Worm (Caenorhabditis elegans): ENCODE measurements around the gene R155.5.

Gene R155.5

ce11 chrIII:1926456-1926855, 43.9 kb downstream of the R155.5 start (continued):
- TF ChIP-seq zip-4 (GFP tag; optimal IDR thresholded peaks at IDR 0.05) (peak; percentile 63), unc-86 (tag; optimal IDR thresholded peaks at IDR 0.05) (peak; percentile 96), isw-1 (GFP tag; IDR thresholded peaks at IDR 0.05) (peak; percentile 78), lin-14 (GFP tag; optimal IDR thresholded peaks at IDR 0.05) (peak; percentile 99), pax-3 (tag; optimal IDR thresholded peaks at IDR 0.05) (peak; percentile 85), unc-98 (GFP tag; IDR thresholded peaks at IDR 0.05) (peak; percentile 54; the same call in 1 of the 2 replicates), ceh-8 (GFP tag; optimal IDR thresholded peaks at IDR 0.05) (peak; percentile 91), lin-35 (GFP tag; optimal IDR thresholded peaks at IDR 0.05) (peak; percentile 70 to 85), ceh-90 (tag; optimal IDR thresholded peaks at IDR 0.05) (no peak), nhr-12 (tag; optimal IDR thresholded peaks at IDR 0.05) (peak; percentile 26), ceh-82 (tag; optimal IDR thresholded peaks at IDR 0.05) (peak; percentile 85 to 91 (median 87)), aha-1 (tag; optimal IDR thresholded peaks at IDR 0.05) (peak; percentile 70), pag-3 (tag; optimal IDR thresholded peaks at IDR 0.05; ENCODE audit: borderline replicate concordance, insufficient read depth) (no peak), unc-62 (GFP tag; optimal IDR thresholded peaks at IDR 0.05) (peak; percentile 65), skn-1 (tag; optimal IDR thresholded peaks at IDR 0.05) (peak; percentile 96), alr-1 (tag; optimal IDR thresholded peaks at IDR 0.05; ENCODE audit: borderline replicate concordance) (no peak), sptf-1 (tag; optimal IDR thresholded peaks at IDR 0.05) (no peak), mep-1 (tag; optimal IDR thresholded peaks at IDR 0.05) (peak; percentile 48), nhr-47 (tag; optimal IDR thresholded peaks at IDR 0.05) (peak; percentile 98), tbx-2 (tag; optimal IDR thresholded peaks at IDR 0.05) (peak; percentile 98), dsc-1 (tag; optimal IDR thresholded peaks at IDR 0.05) (peak; percentile 83), nhr-85 (tag) (peak; percentile 100), fkh-8 (tag; optimal IDR thresholded peaks at IDR 0.05) (peak; percentile 86), zag-1 (tag; optimal IDR thresholded peaks at IDR 0.05) (peak; percentile 25), grh-1 (GFP tag; IDR thresholded peaks at IDR 0.05) (peak; percentile 95), hlh-17 (GFP tag; optimal IDR thresholded peaks at IDR 0.05; ENCODE audit: borderline replicate concordance) (no peak), nhr-19 (GFP tag; conservative IDR thresholded peaks at IDR 0.05) (peak; percentile 97), nhr-28 (tag; optimal IDR thresholded peaks at IDR 0.05) (no peak), ztf-4 (tag; optimal IDR thresholded peaks at IDR 0.05) (peak; percentile 80), ets-5 (GFP tag; IDR thresholded peaks at IDR 0.05) (no peak), lin-15B (tag; optimal IDR thresholded peaks at IDR 0.05) (no peak)

DNA sequence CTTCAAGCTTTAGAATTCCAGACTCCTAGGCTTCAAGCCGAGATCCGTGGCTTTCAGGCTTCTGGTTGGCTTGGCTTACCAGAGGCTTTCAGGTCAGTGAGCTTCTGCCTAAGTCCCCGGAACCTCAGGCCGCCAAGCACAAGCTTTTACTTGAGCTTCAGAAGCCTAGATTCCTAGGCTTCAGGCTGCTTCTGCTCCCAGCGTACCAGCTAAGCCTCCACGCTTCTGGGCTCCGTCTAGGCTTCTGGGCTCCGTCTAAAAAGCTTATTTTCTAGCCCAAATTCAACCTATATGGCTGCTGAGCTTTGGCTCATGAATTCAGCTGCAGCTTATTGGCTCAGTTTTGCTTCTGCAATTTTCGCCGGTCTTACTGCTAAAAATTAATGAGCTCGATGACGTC, 44.5 kb downstream of the R155.5 start:
- TF ChIP-seq unc-130 (tag; optimal IDR thresholded peaks at IDR 0.05), result no peak
- TF ChIP-seq pag-3 (tag; optimal IDR thresholded peaks at IDR 0.05; ENCODE audit: borderline replicate concordance, insufficient read depth), result no peak
- TF ChIP-seq nhr-90 (tag; optimal IDR thresholded peaks at IDR 0.05; ENCODE audit: poor library complexity), result no peak
- TF ChIP-seq fkh-4 (tag; optimal IDR thresholded peaks at IDR 0.05; ENCODE audit: borderline replicate concordance), result no peak
- no peak for TF ChIP-seq hlh-4 (tag; optimal IDR thresholded peaks at IDR 0.05)
- no peak for TF ChIP-seq aha-1 (tag; optimal IDR thresholded peaks at IDR 0.05)
- no peak for TF ChIP-seq rnt-1 (tag; optimal IDR thresholded peaks at IDR 0.05)

ce11 chrIII:1925048-1925537, 45.2 kb downstream of the R155.5 start:
- peak; percentile 80 for TF ChIP-seq C04F5.9 (tag; optimal IDR thresholded peaks at IDR 0.05)
- TF ChIP-seq lsy-2 (tag; optimal IDR thresholded peaks at IDR 0.05), result peak; percentile 91 to 93
- peak; percentile 87 to 91 (median 91) for TF ChIP-seq ceh-82 (tag; optimal IDR thresholded peaks at IDR 0.05)
- peak; percentile 78 for TF ChIP-seq snpc-4 (tag; optimal IDR thresholded peaks at IDR 0.05)
- no peak for TF ChIP-seq tlp-1 (tag; optimal IDR thresholded peaks at IDR 0.05)
- TF ChIP-seq nhr-47 (tag; optimal IDR thresholded peaks at IDR 0.05), result peak; percentile 99
- TF ChIP-seq ets-5 (GFP tag; IDR thresholded peaks at IDR 0.05), result no peak
- TF ChIP-seq lin-39 (tag; optimal IDR thresholded peaks at IDR 0.05), result peak; percentile 89
- TF ChIP-seq egl-13 (tag; optimal IDR thresholded peaks at IDR 0.05), result peak; percentile 99
- peak; percentile 96 for TF ChIP-seq fkh-8 (tag; optimal IDR thresholded peaks at IDR 0.05)
- TF ChIP-seq nhr-76 (tag; optimal IDR thresholded peaks at IDR 0.05), result no peak
- TF ChIP-seq mep-1 (tag; optimal IDR thresholded peaks at IDR 0.05), result peak; percentile 82
- TF ChIP-seq unc-130 (tag; optimal IDR thresholded peaks at IDR 0.05), result peak; percentile 97
- TF ChIP-seq pax-3 (tag; optimal IDR thresholded peaks at IDR 0.05), result peak; percentile 94
- TF ChIP-seq grh-1 (GFP tag; IDR thresholded peaks at IDR 0.05), result peak; percentile 93
- TF ChIP-seq F16B12.6 (tag; optimal IDR thresholded peaks at IDR 0.05), result peak; percentile 8
- peak; percentile 86 to 93 for TF ChIP-seq efl-1 (optimal IDR thresholded peaks at IDR 0.05)
- TF ChIP-seq efl-1 (GFP tag; optimal IDR thresholded peaks at IDR 0.05 in 1 of 2), result peak; percentile 34 to 97
- TF ChIP-seq aha-1 (tag; optimal IDR thresholded peaks at IDR 0.05), result peak; percentile 89
- TF ChIP-seq sup-37 (GFP tag; optimal IDR thresholded peaks at IDR 0.05), result peak; percentile 85
- peak; percentile 97 for TF ChIP-seq nhr-90 (tag; optimal IDR thresholded peaks at IDR 0.05; ENCODE audit: poor library complexity)
- TF ChIP-seq C16A3.4 (tag; optimal IDR thresholded peaks at IDR 0.05), result peak; percentile 85
- TF ChIP-seq hpl-2 (GFP tag; optimal IDR thresholded peaks at IDR 0.05), result peak; percentile 40
